ENCODE assay signal across 4 fruit fly cellular contexts in the genomic region with DNA sequence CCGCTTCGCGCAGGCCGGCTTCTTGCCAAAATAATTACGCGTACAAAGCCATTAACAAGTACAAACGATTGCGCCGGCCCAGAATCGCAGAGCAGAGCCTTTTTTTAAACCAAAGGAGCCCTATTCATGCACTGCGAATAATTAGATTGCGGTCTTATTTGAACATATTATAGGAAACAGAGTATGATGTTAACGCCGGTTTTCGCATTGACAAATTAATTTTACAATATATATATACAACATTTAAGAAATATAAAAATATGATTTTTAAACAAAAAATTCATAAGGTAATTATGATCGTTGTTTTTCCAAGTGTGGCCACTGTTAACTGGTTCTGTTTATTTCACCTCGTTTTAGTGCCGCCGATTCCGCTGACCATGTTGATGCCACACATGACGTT.
TF ChIP-seq lines count a peak whose summit lies in the region.

No protein-coding gene starts in this region.

- no peak for TF ChIP-seq CTCF in whole organism, embryonic (GFP tag; optimal IDR thresholded peaks at IDR 0.05; lab: Kevin White, UChicago)

TF ChIP-seq in whole organism, embryonic, 481 proteins besides CTCF, POLR2A, EP300 and RAD21:
- TF ChIP-seq HmgZ (tag; optimal IDR thresholded peaks at IDR 0.05; lab: Kevin White, UChicago) (no peak), nom (GFP tag; optimal IDR thresholded peaks at IDR 0.05; lab: Kevin White, UChicago) (peak; percentile 32)

TF ChIP-seq in whole organism, prepupa, 60 proteins besides CTCF, POLR2A, EP300 and RAD21 (continues in another document):
- peak; percentile 23 for TF ChIP-seq CG10631 (GFP tag; optimal IDR thresholded peaks at IDR 0.05; lab: Kevin White, UChicago)
- no peak for TF ChIP-seq Eip93F (GFP tag; optimal IDR thresholded peaks at IDR 0.05; lab: Kevin White, UChicago)
- no peak for TF ChIP-seq CG31627 (GFP tag; optimal IDR thresholded peaks at IDR 0.05; lab: Kevin White, UChicago)
- TF ChIP-seq Sox14 (GFP tag; optimal IDR thresholded peaks at IDR 0.05; lab: Kevin White, UChicago), result no peak
- no peak for TF ChIP-seq CG11294 (GFP tag; IDR thresholded peaks at IDR 0.05; lab: Robert Waterston, UW)
- peak; percentile 52 for TF ChIP-seq CG6808 (GFP tag; optimal IDR thresholded peaks at IDR 0.05; lab: Kevin White, UChicago)
- no peak for TF ChIP-seq fkh (GFP tag; optimal IDR thresholded peaks at IDR 0.05; lab: Kevin White, UChicago)
- TF ChIP-seq CG6163 (GFP tag; IDR thresholded peaks at IDR 0.05; lab: Robert Waterston, UW), result peak; percentile 47; the same call in 1 of the 3 replicates
- no peak for TF ChIP-seq CG15336 (GFP tag; IDR thresholded peaks at IDR 0.05; lab: Robert Waterston, UW)
- TF ChIP-seq fd59A (GFP tag; optimal IDR thresholded peaks at IDR 0.05; lab: Kevin White, UChicago), result peak; percentile 37
- TF ChIP-seq Sox15 (GFP tag; optimal IDR thresholded peaks at IDR 0.05; lab: Kevin White, UChicago), result no peak
- peak; percentile 53 for TF ChIP-seq CG3919 (GFP tag; optimal IDR thresholded peaks at IDR 0.05; lab: Kevin White, UChicago)
- no peak for TF ChIP-seq Blimp-1 (GFP tag; optimal IDR thresholded peaks at IDR 0.05; lab: Kevin White, UChicago)
- no peak for TF ChIP-seq CG1621 (tag; optimal IDR thresholded peaks at IDR 0.05; lab: Kevin White, UChicago)
- peak; percentile 47 for TF ChIP-seq esn (GFP tag; optimal IDR thresholded peaks at IDR 0.05; lab: Kevin White, UChicago)
- peak; percentile 50 for TF ChIP-seq achi (GFP tag; optimal IDR thresholded peaks at IDR 0.05; lab: Kevin White, UChicago)
- TF ChIP-seq cyc (GFP tag; optimal IDR thresholded peaks at IDR 0.05; lab: Kevin White, UChicago), result peak; percentile 25
- peak; percentile 27 for TF ChIP-seq topi (GFP tag; optimal IDR thresholded peaks at IDR 0.05; lab: Kevin White, UChicago)
- no peak for TF ChIP-seq fd85E (GFP tag; optimal IDR thresholded peaks at IDR 0.05; lab: Kevin White, UChicago)
- TF ChIP-seq eg (GFP tag; IDR thresholded peaks at IDR 0.05; lab: Robert Waterston, UW), result no peak
- TF ChIP-seq Hr39 (GFP tag; optimal IDR thresholded peaks at IDR 0.05; lab: Kevin White, UChicago), result no peak
- TF ChIP-seq CG8319 (GFP tag; optimal IDR thresholded peaks at IDR 0.05; lab: Kevin White, UChicago), result peak; percentile 17
- TF ChIP-seq Eip75B (GFP tag; optimal IDR thresholded peaks at IDR 0.05; lab: Kevin White, UChicago), result peak; percentile 19
- TF ChIP-seq CG16779 (tag; optimal IDR thresholded peaks at IDR 0.05; lab: Kevin White, UChicago), result no peak
- TF ChIP-seq acj6 (GFP tag; optimal IDR thresholded peaks at IDR 0.05; lab: Kevin White, UChicago), result peak; percentile 21
- TF ChIP-seq ss (GFP tag; optimal IDR thresholded peaks at IDR 0.05; lab: Kevin White, UChicago), result peak; percentile 25 to 77
- TF ChIP-seq CG10669 (GFP tag; optimal IDR thresholded peaks at IDR 0.05; lab: Kevin White, UChicago), result peak; percentile 68
- TF ChIP-seq Eip78C (GFP tag; lab: Kevin White, UChicago), result peak; percentile 89
- no peak for TF ChIP-seq Hr38 (GFP tag; optimal IDR thresholded peaks at IDR 0.05; lab: Kevin White, UChicago)

TF ChIP-seq in whole organism, pupa, 21 proteins besides CTCF, POLR2A, EP300 and RAD21:
- TF ChIP-seq gl (tag; optimal IDR thresholded peaks at IDR 0.05; lab: Kevin White, UChicago), result no peak
- no peak for TF ChIP-seq Ets98B (GFP tag; IDR thresholded peaks at IDR 0.05; lab: Robert Waterston, UW)
- TF ChIP-seq CG14655 (GFP tag; optimal IDR thresholded peaks at IDR 0.05; lab: Kevin White, UChicago), result peak; percentile 16
- no peak for TF ChIP-seq CG13204 (GFP tag; optimal IDR thresholded peaks at IDR 0.05; lab: Kevin White, UChicago)
- TF ChIP-seq fd96Ca (GFP tag; IDR thresholded peaks at IDR 0.05; lab: Robert Waterston, UW), result no peak
- TF ChIP-seq CG9948 (tag; optimal IDR thresholded peaks at IDR 0.05; lab: Kevin White, UChicago), result peak; percentile 56
- no peak for TF ChIP-seq CG4496 (GFP tag; IDR thresholded peaks at IDR 0.05; lab: Robert Waterston, UW)
- TF ChIP-seq D1 (tag; optimal IDR thresholded peaks at IDR 0.05; lab: Kevin White, UChicago), result no peak
- TF ChIP-seq CG17806 (tag; optimal IDR thresholded peaks at IDR 0.05; lab: Kevin White, UChicago), result peak; percentile 64
- peak; percentile 3 for TF ChIP-seq CG34367 (tag; optimal IDR thresholded peaks at IDR 0.05; lab: Kevin White, UChicago)
- TF ChIP-seq Pif1B (GFP tag; optimal IDR thresholded peaks at IDR 0.05; lab: Kevin White, UChicago), result peak; percentile 27
- TF ChIP-seq CG8159 (tag; optimal IDR thresholded peaks at IDR 0.05; lab: Kevin White, UChicago), result peak; percentile 81
- no peak for TF ChIP-seq CG12605 (GFP tag; IDR thresholded peaks at IDR 0.05; lab: Robert Waterston, UW)
- no peak for TF ChIP-seq CG8301 (tag; optimal IDR thresholded peaks at IDR 0.05; lab: Kevin White, UChicago)
- TF ChIP-seq Snoo (tag; optimal IDR thresholded peaks at IDR 0.05; lab: Kevin White, UChicago), result peak; percentile 39
- TF ChIP-seq Pif1A (GFP tag; optimal IDR thresholded peaks at IDR 0.05; lab: Kevin White, UChicago), result peak; percentile 54
- TF ChIP-seq CG15710 (tag; optimal IDR thresholded peaks at IDR 0.05; lab: Kevin White, UChicago), result peak; percentile 63
- TF ChIP-seq EcR (GFP tag; optimal IDR thresholded peaks at IDR 0.05; lab: Kevin White, UChicago), result no peak
TF ChIP-seq in whole organism, pupa: peak in this region for 9.

TF ChIP-seq in whole organism, wandering third instar larva, 38 proteins besides CTCF, POLR2A, EP300 and RAD21:
- TF ChIP-seq tai (GFP tag; optimal IDR thresholded peaks at IDR 0.05; lab: Kevin White, UChicago) (no peak), h (GFP tag; optimal IDR thresholded peaks at IDR 0.05; lab: Kevin White, UChicago) (peak; percentile 5), HLH106 (tag; optimal IDR thresholded peaks at IDR 0.05; lab: Kevin White, UChicago) (peak; percentile 47), Sp1 (GFP tag; optimal IDR thresholded peaks at IDR 0.05; lab: Kevin White, UChicago) (peak; percentile 30), foxo (GFP tag; optimal IDR thresholded peaks at IDR 0.05; lab: Kevin White, UChicago) (peak in 1 of 2 experiments; percentile 13), GATAd (GFP tag; optimal IDR thresholded peaks at IDR 0.05; lab: Kevin White, UChicago) (no peak)
